Fruit fly (Drosophila melanogaster) whole organism: Measurements from ENCODE around the gene toe.

Experiments
- CG8478 ChIP-seq: fragments of >200 bp; optimal IDR thresholded peaks from 2 replicates; lab custom pipeline; 2018; ENCODE audit warnings: inconsistent platforms
- Dll ChIP-seq: fragments of >200 bp; optimal IDR thresholded peaks from 2 replicates; lab custom pipeline; 2017
- EcR ChIP-seq, 2 experiments: fragments of >200 bp; optimal IDR thresholded peaks; 2 replicates each; lab custom pipeline; 2017; ENCODE audit warnings: missing biosample characterization in 2 of 2, missing genetic modification characterization in 2 of 2, missing genetic modification reagents in 2 of 2
- pan ChIP-seq: fragments of >200 bp; optimal IDR thresholded peaks from 2 replicates; lab custom pipeline; 2017
- psq ChIP-seq: fragments of >200 bp; optimal IDR thresholded peaks from 2 replicates; lab custom pipeline; 2017
- usp ChIP-seq: fragments of >200 bp; optimal IDR thresholded peaks from 2 replicates; lab custom pipeline; 2017; ENCODE audit warnings: missing biosample characterization, missing genetic modification characterization, mixed read lengths

Gene toe

dm6 chr3L:12391240-12391843, 41.1 kb downstream of the toe start, which contains the start of gene Ncc69:
Ncc69 (minus strand) TSS chr3L:12391444.
- TF ChIP-seq CG8478 (lab: Kevin White, UChicago), result no peak

dm6 chr3L:12387898-12388297, 44.6 kb downstream of the toe start:
- TF ChIP-seq psq (lab: Kevin White, UChicago) (no peak), Dll (no peak), CG8478 (lab: Kevin White, UChicago) (no peak), usp (GFP tag; lab: Kevin White, UChicago) (no peak), pan (lab: Kevin White, UChicago) (no peak), EcR (GFP tag; optimal IDR thresholded peaks at IDR 0.05; lab: Kevin White, UChicago) (no peak)

- TF ChIP-seq usp (GFP tag; lab: Kevin White, UChicago) (no peak), Dll (no peak), CG8478 (lab: Kevin White, UChicago) (no peak), EcR (GFP tag; optimal IDR thresholded peaks at IDR 0.05; lab: Kevin White, UChicago) (no peak), pan (lab: Kevin White, UChicago) (no peak), psq (lab: Kevin White, UChicago) (no peak)
Observed at dm6 chr3L:12387063-12387462, 45.4 kb downstream of the toe start.

dm6 chr3L:12380592-12380991, 51.9 kb downstream of the toe start:
- no peak for TF ChIP-seq psq (lab: Kevin White, UChicago)
- no peak for TF ChIP-seq EcR (GFP tag; optimal IDR thresholded peaks at IDR 0.05; lab: Kevin White, UChicago)
- TF ChIP-seq CG8478 (lab: Kevin White, UChicago), result no peak
- no peak for TF ChIP-seq Dll
- no peak for TF ChIP-seq pan (lab: Kevin White, UChicago)

- TF ChIP-seq Dll (no peak), usp (GFP tag; lab: Kevin White, UChicago) (no peak), EcR (GFP tag; optimal IDR thresholded peaks at IDR 0.05; lab: Kevin White, UChicago) (no peak), pan (lab: Kevin White, UChicago) (no peak), psq (lab: Kevin White, UChicago) (no peak), CG8478 (lab: Kevin White, UChicago) (no peak)
Observed at dm6 chr3L:12374420-12374819, 58.0 kb downstream of the toe start.
